Fruit fly (Drosophila melanogaster): ENCODE results near the gene His2Av.

His2Av gene

dm6 chr3R:26859228-26859627, 7.5 kb upstream of the His2Av start (continued):
- TF ChIP-seq CG17328 (GFP tag; IDR thresholded peaks at IDR 0.05) (peak; percentile 46; the same call in 1 of the 2 replicates), zf30C (GFP tag; optimal IDR thresholded peaks at IDR 0.05) (no peak), CG11093 (GFP tag; IDR thresholded peaks at IDR 0.05) (0 out of 3 replicates have a peak, but pooled peaks have one; percentile 23), yki (optimal IDR thresholded peaks at IDR 0.05) (no peak), CG4404 (GFP tag; IDR thresholded peaks at IDR 0.05) (no peak), emc (GFP tag; optimal IDR thresholded peaks at IDR 0.05) (no peak), trem (tag; optimal IDR thresholded peaks at IDR 0.05) (no peak), D19B (GFP tag; optimal IDR thresholded peaks at IDR 0.05) (no peak), Max (GFP tag; optimal IDR thresholded peaks at IDR 0.05) (no peak), gcm (GFP tag; optimal IDR thresholded peaks at IDR 0.05) (no peak), CG18619 (GFP tag; optimal IDR thresholded peaks at IDR 0.05) (peak; percentile 12), CG4730 (GFP tag; IDR thresholded peaks at IDR 0.05) (0 out of 2 replicates have a peak, but pooled peaks have one; percentile 50), Aef1 (GFP tag; IDR thresholded peaks at IDR 0.05) (peak; percentile 44; the same call in 1 of the 3 replicates), CG17829 (tag; optimal IDR thresholded peaks at IDR 0.05) (peak; percentile 28), CG7271 (tag; optimal IDR thresholded peaks at IDR 0.05) (no peak), wor (GFP tag; IDR thresholded peaks at IDR 0.05) (no peak), ap (GFP tag; IDR thresholded peaks at IDR 0.05) (0 out of 2 replicates have a peak, but pooled peaks have one; percentile 10), CG8944 (GFP tag; optimal IDR thresholded peaks at IDR 0.05) (no peak), CG2202 (tag; optimal IDR thresholded peaks at IDR 0.05) (no peak), CG4360 (GFP tag; IDR thresholded peaks at IDR 0.05) (no peak), CG6654 (GFP tag; optimal IDR thresholded peaks at IDR 0.05) (no peak), Ptx1 (GFP tag; IDR thresholded peaks at IDR 0.05) (peak; percentile 53), Meics (GFP tag; optimal IDR thresholded peaks at IDR 0.05) (peak; percentile 42), CG12769 (tag; optimal IDR thresholded peaks at IDR 0.05) (peak; percentile 25), p53 (GFP tag; optimal IDR thresholded peaks at IDR 0.05) (no peak), lola (GFP tag; optimal IDR thresholded peaks at IDR 0.05) (no peak), ken (GFP tag; IDR thresholded peaks at IDR 0.05) (0 out of 3 replicates have a peak, but pooled peaks have one; percentile 42), CkIIα-i1 (GFP tag; IDR thresholded peaks at IDR 0.05) (no peak), CG3726 (GFP tag; IDR thresholded peaks at IDR 0.05) (peak; percentile 66; the same call in 1 of the 3 replicates), stwl (tag; optimal IDR thresholded peaks at IDR 0.05) (no peak), Adf1 (GFP tag; IDR thresholded peaks at IDR 0.05) (no peak), CG1792 (GFP tag; optimal IDR thresholded peaks at IDR 0.05) (no peak), her (GFP tag; optimal IDR thresholded peaks at IDR 0.05) (no peak), H15 (GFP tag; IDR thresholded peaks at IDR 0.05) (peak; percentile 61; the same call in 2 of the 3 replicates), CG17361 (GFP tag; IDR thresholded peaks at IDR 0.05) (0 out of 3 replicates have a peak, but pooled peaks have one; percentile 26), CG18262 (tag; optimal IDR thresholded peaks at IDR 0.05) (peak; percentile 55), CG16813 (GFP tag; IDR thresholded peaks at IDR 0.05; ENCODE audit: partially characterized antibody) (no peak), fd64A (GFP tag; optimal IDR thresholded peaks at IDR 0.05) (no peak), tgo (GFP tag; IDR thresholded peaks at IDR 0.05) (no peak), Ssrp (tag; optimal IDR thresholded peaks at IDR 0.05) (no peak), Blimp-1 (GFP tag; optimal IDR thresholded peaks at IDR 0.05) (peak; percentile 18), twi (tag; optimal IDR thresholded peaks at IDR 0.05) (no peak), ham (GFP tag; IDR thresholded peaks at IDR 0.05) (no peak), Hmr (GFP tag; optimal IDR thresholded peaks at IDR 0.05) (peak; percentile 55), Dbx (GFP tag; IDR thresholded peaks at IDR 0.05) (peak; percentile 14; the same call in 1 of the 3 replicates), aop (GFP tag; IDR thresholded peaks at IDR 0.05) (no peak), seq (GFP tag; IDR thresholded peaks at IDR 0.05) (no peak), CG12744 (GFP tag; optimal IDR thresholded peaks at IDR 0.05) (no peak), CHES-1-like (GFP tag; optimal IDR thresholded peaks at IDR 0.05) (no peak), CG8388 (GFP tag; optimal IDR thresholded peaks at IDR 0.05) (peak; percentile 19), ATbp (GFP tag; optimal IDR thresholded peaks at IDR 0.05) (peak; percentile 20), CG18764 (GFP tag; optimal IDR thresholded peaks at IDR 0.05) (no peak)
